Worm (Caenorhabditis elegans) whole organism, young adult: ENCODE results near the gene ins-11.

ENCODE experiments used
- B0336.3 ChIP-seq: fragments of 200-800 bp; sonication (Bioruptor generic); IDR thresholded peaks from 2 replicates; pipeline ENCODE4 v1.3.6; 2022; ENCODE audit warnings: missing genetic modification characterization, missing compliant biosample characterization
- F22D6.2 ChIP-seq: sonication (generic microtip); optimal IDR thresholded peaks from 2 replicates; lab custom pipeline; 2016; ENCODE audit warnings: mild to moderate bottlenecking, missing genetic modification characterization, missing compliant biosample characterization
- Y53G8AR.9 ChIP-seq: fragments of 200-800 bp; sonication (Bioruptor generic); conservative IDR thresholded peaks from 2 replicates; pipeline ENCODE4 v1.3.6; 2022; ENCODE audit warnings: missing genetic modification reagents, missing genetic modification characterization, missing compliant biosample characterization
- ceh-91 ChIP-seq: fragments of 200-800 bp; sonication (Bioruptor generic); IDR thresholded peaks from 2 replicates; pipeline ENCODE4 v1.3.6; 2022; ENCODE audit warnings: missing genetic modification reagents, missing genetic modification characterization, missing compliant biosample characterization
- die-1 ChIP-seq: sonication (generic microtip); optimal IDR thresholded peaks from 2 replicates; lab custom pipeline; 2016; ENCODE audit warnings: missing genotype, mild to moderate bottlenecking, missing genetic modification characterization, missing compliant biosample characterization
- nfyb-1 ChIP-seq: fragments of 200-800 bp; sonication (Bioruptor generic); IDR thresholded peaks from 2 replicates; pipeline ENCODE4 v1.3.6; 2022; ENCODE audit warnings: missing genetic modification reagents, missing genetic modification characterization, missing compliant biosample characterization
- pha-4 ChIP-seq: fragments of 150-350 bp; sonication (generic microtip); optimal IDR thresholded peaks from 2 replicates; lab custom pipeline; 2014; ENCODE audit warnings: missing biosample characterization, missing genetic modification reagents, missing genetic modification characterization
- rec-8 ChIP-seq, 2 experiments: sonication (generic microtip); optimal IDR thresholded peaks; 2 replicates each; lab custom pipeline; 2016; ENCODE audit warnings: mild to moderate bottlenecking in 2 of 2, missing genetic modification characterization in 2 of 2, missing genetic modification reagents in 2 of 2, missing genotype in 2 of 2, missing biosample characterization in 1 of 2, missing compliant biosample characterization in 1 of 2, moderate library complexity in 1 of 2
- tbx-9 ChIP-seq: sonication (generic microtip); optimal IDR thresholded peaks from 2 replicates; lab custom pipeline; 2016; ENCODE audit warnings: borderline replicate concordance, missing genetic modification characterization, inconsistent platforms, missing compliant biosample characterization
- unc-62 ChIP-seq: fragments of 150-350 bp; optimal IDR thresholded peaks from 2 replicates; lab custom pipeline; 2014; ENCODE audit warnings: missing biosample characterization, missing genetic modification reagents, missing genetic modification characterization
- ztf-18 ChIP-seq: sonication (generic microtip); optimal IDR thresholded peaks from 2 replicates; lab custom pipeline; 2016; ENCODE audit warnings: missing genotype, mild to moderate bottlenecking, missing genetic modification characterization, missing compliant biosample characterization

DNA sequence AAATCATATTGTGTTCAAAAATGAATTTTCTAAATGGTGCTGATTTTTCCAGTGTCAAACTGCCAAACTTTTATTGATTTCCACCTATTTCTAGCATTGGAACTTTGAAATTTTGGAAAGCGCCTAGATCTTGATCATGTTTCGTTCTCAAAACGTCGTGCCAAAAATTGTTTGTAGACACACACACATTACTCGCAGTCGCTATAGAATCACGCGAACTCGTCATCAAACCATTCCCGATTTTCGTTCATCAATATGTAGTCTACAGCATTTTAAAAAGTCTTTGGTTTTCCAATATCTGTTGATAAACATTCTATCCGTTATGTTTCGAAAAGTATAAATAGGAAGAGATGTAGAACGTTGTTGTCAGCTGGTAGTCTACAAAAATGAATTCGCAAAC lies 13.7 kb downstream of the ins-11 start, which contains the start of the genes C17C3.1 and C17C3.15:
- no peak for TF ChIP-seq die-1 (tag; lab: Kevin White, UChicago)
- no peak for TF ChIP-seq B0336.3 (GFP tag; lab: Robert Waterston, UW)
- TF ChIP-seq Y53G8AR.9 (GFP tag; lab: Robert Waterston, UW), result no peak
- no peak for TF ChIP-seq unc-62 (GFP tag; lab: Kevin White, UChicago)
- no peak for TF ChIP-seq pha-4 (tag; lab: Kevin White, UChicago)
- no peak for TF ChIP-seq F22D6.2 (tag; lab: Kevin White, UChicago)
- TF ChIP-seq rec-8 (tag; optimal IDR thresholded peaks at IDR 0.05; lab: Kevin White, UChicago), result no peak
- TF ChIP-seq ztf-18 (tag; lab: Kevin White, UChicago), result no peak
- TF ChIP-seq nfyb-1, result no peak
- no peak for TF ChIP-seq ceh-91 (GFP tag; lab: Robert Waterston, UW)
- TF ChIP-seq tbx-9 (tag; lab: Kevin White, UChicago), result no peak
